Worm (Caenorhabditis elegans) whole organism, L2 larva: ENCODE data around the gene git-1.
A peak's percentile ranks its signal among the peaks of the same experiment; 100 is the strongest.

Experiments used
- F13H6.1 ChIP-seq: sonication (generic microtip); optimal IDR thresholded peaks from 2 replicates; lab custom pipeline; 2016; ENCODE audit warnings: missing genetic modification characterization, missing compliant biosample characterization
- R02D3.7 ChIP-seq: fragments of 150-350 bp; optimal IDR thresholded peaks from 2 replicates; lab custom pipeline; 2014; ENCODE audit warnings: missing biosample characterization, missing genetic modification characterization
- Y55F3AM.14 ChIP-seq: fragments of 200-800 bp; sonication (Bioruptor generic); optimal IDR thresholded peaks from 2 replicates; lab custom pipeline; 2018; ENCODE audit warnings: mild to moderate bottlenecking, missing genetic modification characterization, missing compliant biosample characterization
- ZK546.5 ChIP-seq: sonication (generic microtip); optimal IDR thresholded peaks from 2 replicates; lab custom pipeline; 2017; ENCODE audit warnings: missing biosample characterization, missing genetic modification characterization
- alr-1 ChIP-seq: fragments of 150-350 bp; optimal IDR thresholded peaks from 2 replicates; lab custom pipeline; 2014; ENCODE audit warnings: missing biosample characterization, missing genetic modification characterization
- blmp-1 ChIP-seq: sonication (generic microtip); optimal IDR thresholded peaks from 2 replicates; lab custom pipeline; 2017; ENCODE audit warnings: missing genetic modification characterization, mild to moderate bottlenecking, missing compliant biosample characterization, antibody characterized with exemption, moderate library complexity; ENCODE audit not compliant: insufficient read depth
- ceh-16 ChIP-seq: fragments of 150-350 bp; optimal IDR thresholded peaks from 2 replicates; lab custom pipeline; 2014; ENCODE audit warnings: missing biosample characterization, missing genetic modification characterization
- crh-2 ChIP-seq: sonication (generic microtip); optimal IDR thresholded peaks from 2 replicates; lab custom pipeline; 2017; ENCODE audit warnings: missing biosample characterization, missing genetic modification characterization
- elt-3 ChIP-seq: sonication (generic microtip); optimal IDR thresholded peaks from 2 replicates; lab custom pipeline; 2017; ENCODE audit warnings: missing biosample characterization, missing genetic modification characterization
- fos-1 ChIP-seq: fragments of 150-350 bp; optimal IDR thresholded peaks from 2 replicates; lab custom pipeline; 2014; ENCODE audit warnings: missing biosample characterization, missing genetic modification characterization
- gmeb-1 ChIP-seq: fragments of 150-350 bp; optimal IDR thresholded peaks from 2 replicates; lab custom pipeline; 2014; ENCODE audit warnings: missing biosample characterization, missing genetic modification characterization
- lin-11 ChIP-seq: fragments of 150-350 bp; sonication (generic microtip); optimal IDR thresholded peaks from 2 replicates; lab custom pipeline; 2014; ENCODE audit warnings: missing biosample characterization, missing genetic modification characterization, inconsistent platforms, mixed read lengths
- lin-13 ChIP-seq: fragments of 150-350 bp; optimal IDR thresholded peaks from 2 replicates; lab custom pipeline; 2014; ENCODE audit warnings: missing biosample characterization, missing genetic modification reagents, missing genetic modification characterization
- lsy-2 ChIP-seq, 2 experiments: fragments of 150-350 bp in 1 of 2; sonication (generic microtip) in 1 of 2; optimal IDR thresholded peaks; 2 replicates each; lab custom pipeline; 2014 to 2017; ENCODE audit warnings: missing biosample characterization in 2 of 2, missing genetic modification characterization in 2 of 2
- mab-5 ChIP-seq: fragments of 150-350 bp; optimal IDR thresholded peaks from 2 replicates; lab custom pipeline; 2014; ENCODE audit warnings: missing biosample characterization, missing genetic modification characterization
- mbf-1 ChIP-seq: sonication (generic microtip); optimal IDR thresholded peaks from 2 replicates; lab custom pipeline; 2017; ENCODE audit warnings: missing biosample characterization, missing genetic modification characterization
- mdl-1 ChIP-seq, 2 experiments: fragments of 150-350 bp in 1 of 2; sonication (generic microtip) in 1 of 2; optimal IDR thresholded peaks; 2 replicates each; lab custom pipeline; 2017; ENCODE audit warnings: missing biosample characterization in 2 of 2, missing genetic modification characterization in 2 of 2
- nhr-11 ChIP-seq: fragments of 150-350 bp; optimal IDR thresholded peaks from 2 replicates; lab custom pipeline; 2014; ENCODE audit warnings: missing biosample characterization, missing genetic modification characterization
- nhr-12 ChIP-seq: fragments of 150-350 bp; optimal IDR thresholded peaks from 2 replicates; lab custom pipeline; 2014; ENCODE audit warnings: missing biosample characterization, missing genetic modification characterization
- nhr-21 ChIP-seq: fragments of 150-350 bp; optimal IDR thresholded peaks from 2 replicates; lab custom pipeline; 2014; ENCODE audit warnings: missing biosample characterization, missing genetic modification characterization
- nhr-25 ChIP-seq: fragments of 150-350 bp; sonication (generic microtip); optimal IDR thresholded peaks from 3 replicates; lab custom pipeline; 2014; ENCODE audit warnings: missing biosample characterization, missing genetic modification characterization
- nhr-6 ChIP-seq: fragments of 150-350 bp; optimal IDR thresholded peaks from 2 replicates; lab custom pipeline; 2014; ENCODE audit warnings: missing biosample characterization, missing genetic modification characterization
- sem-4 ChIP-seq: fragments of 150-350 bp; optimal IDR thresholded peaks from 2 replicates; lab custom pipeline; 2014; ENCODE audit warnings: missing biosample characterization, missing genetic modification reagents, missing genetic modification characterization
- sma-3 ChIP-seq: sonication (generic microtip); optimal IDR thresholded peaks from 2 replicates; lab custom pipeline; 2016; ENCODE audit warnings: missing genetic modification reagents, missing genetic modification characterization, missing compliant biosample characterization
- sma-9 ChIP-seq, 2 experiments: fragments of 150-350 bp in 1 of 2; sonication (generic microtip) in 1 of 2; optimal IDR thresholded peaks; 2 replicates each; lab custom pipeline; 2014 to 2016; ENCODE audit warnings: missing genetic modification characterization in 2 of 2, mild to moderate bottlenecking in 1 of 2, missing biosample characterization in 1 of 2, missing compliant biosample characterization in 1 of 2, missing genetic modification reagents in 1 of 2, moderate library complexity in 1 of 2
- unc-39 ChIP-seq: fragments of 150-350 bp; optimal IDR thresholded peaks from 2 replicates; lab custom pipeline; 2014; ENCODE audit warnings: missing biosample characterization, missing genetic modification characterization
- unc-62 ChIP-seq: fragments of 150-350 bp; optimal IDR thresholded peaks from 2 replicates; lab custom pipeline; 2014; ENCODE audit warnings: missing biosample characterization, missing genetic modification reagents, missing genetic modification characterization
- ztf-1 ChIP-seq: fragments of 200-800 bp; sonication (Bioruptor generic); conservative IDR thresholded peaks from 2 replicates; pipeline ENCODE4 v1.3.6; 2022; ENCODE audit warnings: missing genetic modification characterization, missing compliant biosample characterization
- ztf-4 ChIP-seq: fragments of 150-350 bp; optimal IDR thresholded peaks from 2 replicates; lab custom pipeline; 2014; ENCODE audit warnings: missing biosample characterization, missing genetic modification characterization

Gene git-1

DNA sequence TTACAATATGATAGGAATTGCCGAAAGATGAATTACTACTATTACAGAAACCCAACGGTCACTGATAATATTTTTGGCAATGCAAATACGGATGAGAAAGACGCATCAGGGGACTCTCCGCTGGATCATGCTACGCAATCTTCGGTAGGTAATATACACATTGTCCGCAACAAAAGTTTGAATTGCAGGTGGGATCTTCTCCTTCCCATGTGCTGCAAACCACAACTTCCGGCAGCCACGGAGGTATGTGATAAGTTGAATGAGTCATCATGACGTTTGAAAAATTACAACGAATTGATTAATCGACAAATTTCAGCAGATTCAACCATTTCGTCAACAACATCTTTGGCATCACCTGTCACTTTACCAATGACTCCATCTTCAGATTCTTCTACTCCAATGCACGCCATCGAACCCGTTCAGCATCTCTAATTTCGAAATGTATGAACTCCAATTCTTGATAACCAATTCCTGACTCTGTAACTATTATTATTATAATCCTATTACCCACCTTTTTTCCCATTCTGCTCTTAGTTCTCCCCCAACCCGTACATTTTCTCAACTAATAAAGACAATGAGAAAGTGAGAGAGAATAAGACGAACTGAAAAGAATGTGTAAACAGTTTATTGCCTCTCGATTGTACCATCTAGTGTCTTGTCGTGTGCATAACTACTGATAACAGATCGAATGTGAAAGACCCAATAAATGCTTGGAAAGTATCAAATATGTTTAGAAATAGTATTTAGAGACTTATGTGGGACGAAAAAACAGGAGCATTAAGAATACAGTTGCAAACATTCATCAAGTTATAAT is 47.3 kb upstream of the git-1 start (continued):
- TF ChIP-seq Y55F3AM.14 (GFP tag; lab: Kevin White, UChicago), result no peak

DNA sequence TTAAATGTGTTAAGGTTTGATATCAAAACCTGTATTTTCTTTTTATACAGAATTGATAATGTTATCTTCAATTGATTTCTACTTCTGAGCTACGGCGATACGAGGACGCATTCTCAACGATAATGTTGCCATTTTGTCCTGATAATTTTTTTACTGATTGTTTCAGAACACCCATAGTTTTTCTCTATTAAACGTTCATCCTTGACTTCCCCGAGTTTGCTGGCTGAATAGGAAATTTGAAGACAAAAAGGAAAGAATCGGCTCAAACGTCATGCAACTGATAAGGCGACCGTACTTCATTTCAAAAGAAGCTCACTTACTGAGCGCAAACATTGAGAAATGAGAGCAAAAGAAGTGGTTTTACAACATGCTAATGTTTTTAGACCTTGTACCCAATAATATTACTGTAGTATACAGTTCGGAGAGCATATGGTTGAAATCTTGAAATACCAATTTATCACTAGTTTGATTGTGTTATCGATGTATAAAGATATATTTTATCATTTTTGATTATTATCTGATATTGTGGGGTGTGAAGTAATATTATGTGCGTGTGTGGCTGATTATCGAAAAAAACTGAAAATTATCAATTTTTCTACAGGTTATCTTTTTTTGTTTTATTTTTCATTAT is 45.5 kb upstream of the git-1 start:
- TF ChIP-seq nhr-25 (tag; lab: Kevin White, UChicago) (no peak), fos-1 (tag; lab: Kevin White, UChicago) (peak; percentile 73)

DNA sequence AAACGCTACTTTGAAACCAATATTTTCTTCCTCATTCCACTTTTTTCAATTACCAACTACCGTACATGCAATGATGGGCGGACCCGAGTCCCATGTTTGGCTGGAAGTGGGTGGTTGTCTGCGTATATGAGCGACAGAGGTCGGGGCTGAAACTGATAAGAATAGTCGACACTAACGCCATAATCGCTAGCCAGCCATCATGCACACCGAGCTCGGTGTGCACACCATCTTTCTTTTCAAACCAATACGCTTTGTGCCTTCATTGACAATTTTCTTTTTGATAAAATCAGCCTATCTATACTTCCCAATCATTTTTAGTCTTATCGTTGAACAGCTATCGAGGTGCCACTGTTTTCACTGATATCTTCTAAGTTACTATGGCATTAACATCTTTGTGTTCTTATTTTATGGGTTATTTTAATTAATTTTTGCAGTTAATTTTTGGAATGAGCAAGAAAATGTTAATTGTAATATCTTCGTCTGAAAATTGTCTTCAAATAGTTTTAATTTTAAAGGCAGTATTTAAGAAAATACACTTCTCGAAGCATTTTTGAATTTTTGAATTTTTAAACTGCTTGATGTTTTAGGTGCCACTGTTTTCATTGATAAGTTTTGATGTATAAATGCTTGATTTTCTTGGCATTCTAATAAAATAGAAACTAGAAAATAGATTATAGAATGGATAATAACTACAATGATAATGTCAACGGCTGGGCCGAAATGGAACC is 44.0 kb upstream of the git-1 start, which contains the start of gene elt-2:
Gene elt-2 (plus strand): TSS at position 678 of the 728 bp plus-strand sequence.
- TF ChIP-seq sma-3 (GFP tag; lab: Kevin White, UChicago) (peak; percentile 36), lsy-2 (tag; optimal IDR thresholded peaks at IDR 0.05; lab: Kevin White, UChicago) (peak in 1 of 2 experiments; percentile 57), fos-1 (tag; lab: Kevin White, UChicago) (peak; percentile 95), gmeb-1 (tag; lab: Kevin White, UChicago) (peak; percentile 58), mdl-1 (tag; optimal IDR thresholded peaks at IDR 0.05; lab: Kevin White, UChicago) (no peak), alr-1 (tag; lab: Kevin White, UChicago) (no peak), crh-2 (tag; lab: Kevin White, UChicago) (peak; percentile 31), nhr-12 (tag; lab: Kevin White, UChicago) (no peak), F13H6.1 (tag; lab: Kevin White, UChicago) (peak; percentile 34), sma-9 (GFP tag; optimal IDR thresholded peaks at IDR 0.05; lab: Kevin White, UChicago) (peak; percentile 73), sma-9 (tag; optimal IDR thresholded peaks at IDR 0.05; lab: Kevin White, UChicago) (no peak)

DNA sequence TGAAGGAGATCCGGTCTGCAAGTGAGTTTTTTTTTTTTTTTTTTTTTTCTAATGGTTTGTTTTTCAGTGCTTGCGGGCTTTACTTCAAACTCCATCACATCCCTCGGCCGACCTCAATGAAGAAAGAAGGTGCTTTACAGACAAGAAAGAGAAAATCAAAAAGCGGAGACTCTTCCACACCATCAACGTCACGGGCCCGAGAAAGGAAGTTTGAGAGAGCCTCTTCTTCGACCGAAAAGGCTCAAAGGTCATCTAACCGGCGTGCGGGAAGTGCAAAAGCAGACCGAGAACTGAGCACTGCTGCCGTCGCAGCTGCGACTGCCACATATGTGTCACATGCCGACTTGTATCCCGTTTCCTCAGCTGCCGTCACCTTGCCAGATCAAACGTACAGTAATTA is 42.4 kb upstream of the git-1 start:
- TF ChIP-seq lsy-2 (tag; optimal IDR thresholded peaks at IDR 0.05; lab: Kevin White, UChicago), result no peak

DNA sequence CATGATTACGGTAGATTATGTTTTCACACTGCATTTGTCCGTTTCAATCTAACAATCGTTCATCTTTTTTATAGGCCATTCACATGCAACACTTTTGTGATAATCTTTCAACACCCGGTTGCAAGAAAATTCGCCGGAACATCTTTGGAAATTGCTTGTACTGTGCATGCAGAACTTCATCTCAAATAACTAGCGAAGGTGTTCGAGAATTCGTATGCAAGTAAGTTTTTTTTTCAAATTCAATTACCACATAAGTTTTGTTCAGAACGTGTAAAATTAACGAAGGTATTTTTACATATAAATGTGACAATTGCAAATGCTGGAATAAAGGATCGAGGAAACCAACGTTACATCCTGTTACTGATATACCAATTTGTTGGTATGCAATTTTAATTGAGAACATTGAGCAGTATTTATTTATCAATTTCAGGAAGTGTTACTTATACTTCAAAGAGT is 39.4 kb upstream of the git-1 start, which contains the start of gene C33D3.3:
Gene C33D3.3 (plus strand): TSS at position 51 of the 456 bp plus-strand sequence.
- TF ChIP-seq nhr-12 (tag; lab: Kevin White, UChicago), result no peak
- TF ChIP-seq alr-1 (tag; lab: Kevin White, UChicago), result no peak
- no peak for TF ChIP-seq mbf-1 (tag; lab: Kevin White, UChicago)
- TF ChIP-seq sma-9 (GFP tag; optimal IDR thresholded peaks at IDR 0.05; lab: Kevin White, UChicago), result no peak
- no peak for TF ChIP-seq sma-9 (tag; optimal IDR thresholded peaks at IDR 0.05; lab: Kevin White, UChicago)
- TF ChIP-seq sem-4, result no peak

DNA sequence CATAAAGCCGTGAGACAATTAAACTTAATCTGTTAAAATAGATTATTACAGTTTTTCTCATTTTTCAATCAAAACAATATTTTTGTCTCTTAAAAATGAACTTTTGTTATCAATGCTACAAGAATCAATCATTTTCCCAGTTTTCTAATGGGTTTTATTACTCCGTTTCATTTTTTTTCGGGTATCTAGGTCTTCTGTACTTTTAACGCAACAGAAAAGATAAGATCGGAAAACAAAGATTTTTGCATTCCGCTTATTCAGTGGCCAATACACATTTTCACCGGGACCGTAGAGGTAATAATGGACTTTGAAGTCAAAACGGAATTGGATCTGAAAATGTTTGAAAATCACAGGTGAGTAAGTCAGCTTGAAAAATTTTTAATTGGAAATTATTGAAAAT is 35.9 kb upstream of the git-1 start, which contains the start of gene C33D3.4:
Gene C33D3.4 (plus strand): TSS at position 301 of the 400 bp plus-strand sequence.
- TF ChIP-seq elt-3 (tag; lab: Kevin White, UChicago) (no peak), nhr-21 (tag; lab: Kevin White, UChicago) (no peak), nhr-6 (tag; lab: Kevin White, UChicago) (no peak), unc-62 (no peak), lin-11 (tag; lab: Kevin White, UChicago) (no peak), unc-39 (no peak), ztf-1 (no peak), nhr-11 (tag; lab: Kevin White, UChicago) (no peak), Y55F3AM.14 (GFP tag; lab: Kevin White, UChicago) (no peak), R02D3.7 (tag; lab: Kevin White, UChicago) (no peak)

DNA sequence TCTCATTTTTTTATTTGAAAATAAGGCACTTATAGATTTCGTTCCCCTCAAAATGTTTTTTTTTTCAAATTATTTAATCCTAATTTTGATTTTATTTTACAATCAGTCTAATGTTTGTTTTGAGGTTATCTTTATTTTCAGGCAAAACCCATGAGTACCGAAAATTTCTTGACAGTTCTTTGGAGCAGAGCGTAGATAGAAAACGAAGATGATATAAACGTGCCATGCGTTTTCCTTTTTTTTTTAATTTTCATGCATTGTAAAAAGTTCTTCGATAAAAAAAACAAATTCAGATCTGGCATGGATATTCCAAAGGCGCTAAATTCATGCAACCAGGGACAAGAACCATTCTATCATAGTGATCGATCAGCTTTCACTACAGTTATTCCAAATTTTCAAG is 33.7 kb upstream of the git-1 start, which contains the start of gene C33D3.5:
Gene C33D3.5 (plus strand): TSS at position 301 of the 400 bp plus-strand sequence.
- TF ChIP-seq mdl-1 (tag; optimal IDR thresholded peaks at IDR 0.05; lab: Kevin White, UChicago), result no peak
- TF ChIP-seq mab-5 (tag; lab: Kevin White, UChicago), result no peak
- no peak for TF ChIP-seq ZK546.5 (tag; lab: Kevin White, UChicago)
- no peak for TF ChIP-seq ceh-16 (tag; lab: Kevin White, UChicago)
- no peak for TF ChIP-seq blmp-1
- TF ChIP-seq sma-3 (GFP tag; lab: Kevin White, UChicago), result no peak
- no peak for TF ChIP-seq R02D3.7 (tag; lab: Kevin White, UChicago)
- TF ChIP-seq crh-2 (tag; lab: Kevin White, UChicago), result no peak
- TF ChIP-seq nhr-25 (tag; lab: Kevin White, UChicago), result no peak
- TF ChIP-seq nhr-12 (tag; lab: Kevin White, UChicago), result no peak
- TF ChIP-seq ztf-4 (tag; lab: Kevin White, UChicago), result no peak
- TF ChIP-seq lin-13 (GFP tag; lab: Kevin White, UChicago), result no peak
- TF ChIP-seq unc-39, result no peak
- no peak for TF ChIP-seq nhr-21 (tag; lab: Kevin White, UChicago)
